Worm (Caenorhabditis elegans) whole organism, L3 larva: ENCODE measurements around the gene pes-4.

Experiments used
- R02D3.7 ChIP-seq: fragments of 150-350 bp; optimal IDR thresholded peaks from 2 replicates; lab custom pipeline; 2014; ENCODE audit warnings: missing biosample characterization, missing genetic modification characterization
- aly-2 ChIP-seq: fragments of 150-350 bp; optimal IDR thresholded peaks from 2 replicates; lab custom pipeline; 2014; ENCODE audit warnings: missing biosample characterization, missing genetic modification characterization
- ceh-16 ChIP-seq: sonication (generic microtip); optimal IDR thresholded peaks from 2 replicates; lab custom pipeline; 2017; ENCODE audit warnings: missing biosample characterization, missing genetic modification characterization
- ceh-28 ChIP-seq: fragments of 150-350 bp; optimal IDR thresholded peaks from 2 replicates; lab custom pipeline; 2014; ENCODE audit warnings: missing biosample characterization, missing genetic modification reagents, missing genetic modification characterization
- ceh-82 ChIP-seq: fragments of 150-350 bp; optimal IDR thresholded peaks from 2 replicates; lab custom pipeline; 2014; ENCODE audit warnings: missing biosample characterization, missing genetic modification characterization
- ceh-9 ChIP-seq: sonication (generic microtip); optimal IDR thresholded peaks from 2 replicates; lab custom pipeline; 2018; ENCODE audit warnings: missing biosample characterization, missing genetic modification characterization
- daf-12 ChIP-seq: fragments of 150-350 bp; optimal IDR thresholded peaks from 2 replicates; lab custom pipeline; 2014; ENCODE audit warnings: missing biosample characterization, missing genetic modification reagents, missing genetic modification characterization
- elt-1 ChIP-seq: fragments of 150-350 bp; optimal IDR thresholded peaks from 2 replicates; lab custom pipeline; 2014; ENCODE audit warnings: missing biosample characterization, missing genetic modification characterization
- elt-2 ChIP-seq: sonication (generic microtip); optimal IDR thresholded peaks from 2 replicates; lab custom pipeline; 2016; ENCODE audit warnings: missing genetic modification reagents, mild to moderate bottlenecking, missing genetic modification characterization, missing compliant biosample characterization
- eor-1 ChIP-seq, 2 experiments: fragments of 150-350 bp; optimal IDR thresholded peaks; 2 replicates each; lab custom pipeline; 2014 to 2018; ENCODE audit warnings: missing biosample characterization in 2 of 2, missing genetic modification characterization in 2 of 2
- fkh-10 ChIP-seq: sonication (generic microtip); optimal IDR thresholded peaks from 2 replicates; lab custom pipeline; 2017; ENCODE audit warnings: missing biosample characterization, missing genetic modification reagents, missing genetic modification characterization
- fkh-2 ChIP-seq: fragments of 150-350 bp; optimal IDR thresholded peaks from 2 replicates; lab custom pipeline; 2014; ENCODE audit warnings: missing biosample characterization, missing genetic modification reagents, missing genetic modification characterization
- fos-1 ChIP-seq: fragments of 150-350 bp; optimal IDR thresholded peaks from 2 replicates; lab custom pipeline; 2014; ENCODE audit warnings: missing biosample characterization, missing genetic modification characterization
- hmg-11 ChIP-seq: sonication (generic microtip); optimal IDR thresholded peaks from 2 replicates; lab custom pipeline; 2016; ENCODE audit warnings: missing genetic modification characterization, missing compliant biosample characterization
- lin-15B ChIP-seq: fragments of 150-350 bp; optimal IDR thresholded peaks from 2 replicates; lab custom pipeline; 2014; ENCODE audit warnings: missing biosample characterization, missing genetic modification characterization
- lin-39 ChIP-seq: fragments of 150-350 bp; optimal IDR thresholded peaks from 2 replicates; lab custom pipeline; 2018; ENCODE audit warnings: missing biosample characterization, missing genetic modification reagents, missing genetic modification characterization
- lsy-12 ChIP-seq: sonication (generic microtip); optimal IDR thresholded peaks from 2 replicates; lab custom pipeline; 2016; ENCODE audit warnings: mild to moderate bottlenecking, missing genetic modification characterization, missing compliant biosample characterization
- mdl-1 ChIP-seq: fragments of 150-350 bp; optimal IDR thresholded peaks from 2 replicates; lab custom pipeline; 2014; ENCODE audit warnings: missing biosample characterization, missing genetic modification characterization
- nfya-1 ChIP-seq: sonication (generic microtip); optimal IDR thresholded peaks from 2 replicates; lab custom pipeline; 2017; ENCODE audit warnings: missing genetic modification characterization, mild to moderate bottlenecking, missing compliant biosample characterization, antibody characterized with exemption, moderate library complexity; ENCODE audit not compliant: insufficient read depth
- nhr-11 ChIP-seq: fragments of 150-350 bp; optimal IDR thresholded peaks from 2 replicates; lab custom pipeline; 2014; ENCODE audit warnings: missing biosample characterization, missing genetic modification characterization
- nhr-12 ChIP-seq: fragments of 150-350 bp; optimal IDR thresholded peaks from 2 replicates; lab custom pipeline; 2014; ENCODE audit warnings: missing biosample characterization, missing genetic modification characterization
- nhr-23 ChIP-seq: fragments of 150-350 bp; optimal IDR thresholded peaks from 2 replicates; lab custom pipeline; 2014; ENCODE audit warnings: missing biosample characterization, missing genetic modification reagents, missing genetic modification characterization
- nhr-237 ChIP-seq: fragments of 150-350 bp; optimal IDR thresholded peaks from 2 replicates; lab custom pipeline; 2014; ENCODE audit warnings: missing biosample characterization, missing genetic modification characterization
- nhr-25 ChIP-seq: sonication (generic microtip); optimal IDR thresholded peaks from 2 replicates; lab custom pipeline; 2017; ENCODE audit warnings: missing biosample characterization, missing genetic modification characterization
- nhr-28 ChIP-seq: fragments of 150-350 bp; optimal IDR thresholded peaks from 2 replicates; lab custom pipeline; 2014; ENCODE audit warnings: missing biosample characterization, missing genetic modification characterization
- nhr-67 ChIP-seq: fragments of 150-350 bp; optimal IDR thresholded peaks from 2 replicates; lab custom pipeline; 2014; ENCODE audit warnings: missing biosample characterization, missing genetic modification characterization
- nhr-77 ChIP-seq: fragments of 150-350 bp; optimal IDR thresholded peaks from 2 replicates; lab custom pipeline; 2014; ENCODE audit warnings: missing biosample characterization, missing genetic modification characterization
- pha-4 ChIP-seq: fragments of 150-350 bp; optimal IDR thresholded peaks from 2 replicates; lab custom pipeline; 2014; ENCODE audit warnings: missing biosample characterization, missing genetic modification reagents, missing genetic modification characterization
- pqm-1 ChIP-seq: fragments of 150-350 bp; optimal IDR thresholded peaks from 2 replicates; lab custom pipeline; 2017; ENCODE audit warnings: missing biosample characterization, missing genetic modification characterization, inconsistent platforms
- snpc-4 ChIP-seq: fragments of 150-350 bp; optimal IDR thresholded peaks from 2 replicates; lab custom pipeline; 2014; ENCODE audit warnings: missing biosample characterization, missing genetic modification characterization
- tbx-2 ChIP-seq: sonication (generic microtip); optimal IDR thresholded peaks from 2 replicates; lab custom pipeline; 2016; ENCODE audit warnings: mild to moderate bottlenecking, missing genetic modification characterization, missing compliant biosample characterization
- unc-39 ChIP-seq: sonication (generic microtip); optimal IDR thresholded peaks from 4 replicates; lab custom pipeline; 2017; ENCODE audit warnings: missing biosample characterization, missing genetic modification characterization
- ztf-11 ChIP-seq: fragments of 150-350 bp; optimal IDR thresholded peaks from 2 replicates; lab custom pipeline; 2014; ENCODE audit warnings: missing biosample characterization, missing genetic modification characterization
- ztf-4 ChIP-seq: fragments of 150-350 bp; optimal IDR thresholded peaks from 2 replicates; lab custom pipeline; 2014; ENCODE audit warnings: missing biosample characterization, missing genetic modification characterization

Gene pes-4

DNA sequence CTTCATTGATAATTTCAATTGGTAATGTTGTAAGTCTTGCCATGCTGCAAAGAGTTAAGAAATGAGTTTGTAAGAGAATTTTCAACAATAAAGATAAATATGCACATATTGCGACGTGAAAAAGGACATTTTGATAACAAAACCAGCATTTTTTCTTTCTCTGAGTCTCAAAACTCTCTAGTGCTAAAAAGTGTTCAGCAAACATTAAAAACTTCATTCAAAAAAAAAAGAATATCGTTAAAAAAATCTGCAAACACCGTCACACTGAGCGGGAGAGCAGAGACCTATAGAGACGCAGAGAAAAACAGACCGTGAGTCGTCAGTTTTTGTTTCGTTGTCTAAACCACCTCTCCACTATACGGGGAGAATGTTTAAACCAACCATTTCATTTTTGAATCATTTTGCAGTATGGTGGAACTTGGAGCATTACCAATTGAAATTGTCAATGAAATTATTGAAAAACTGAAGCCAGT, 19.1 kb upstream of the pes-4 start, which contains the start of the genes fbxa-76 and fbxa-77 (continued):
- TF ChIP-seq daf-12 (no peak), lsy-12 (tag; lab: Kevin White, UChicago) (no peak)

DNA sequence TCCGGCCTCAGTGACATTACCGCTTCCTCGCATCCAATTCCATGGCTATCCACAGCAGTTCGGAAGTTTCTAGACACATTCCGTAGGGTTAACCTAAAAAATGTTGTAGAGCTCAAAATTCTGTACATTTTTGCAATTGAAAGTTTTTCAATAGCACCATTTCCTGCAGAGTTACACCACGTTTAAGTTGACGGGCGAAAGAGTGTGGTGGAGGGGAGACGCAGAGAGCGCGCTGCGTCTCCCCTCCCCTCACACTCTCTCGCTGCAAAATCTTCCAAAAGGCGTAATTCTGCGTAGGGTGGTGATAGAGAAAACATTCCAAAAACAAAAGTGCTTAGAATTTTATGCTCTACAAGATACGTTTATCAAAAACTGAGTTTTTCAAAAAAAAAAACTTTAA, 18.3 kb upstream of the pes-4 start:
- no peak for TF ChIP-seq ceh-82 (tag; lab: Kevin White, UChicago)
- no peak for TF ChIP-seq lsy-12 (tag; lab: Kevin White, UChicago)
- TF ChIP-seq nhr-12 (tag; lab: Kevin White, UChicago) = no peak
- TF ChIP-seq nhr-28 (tag; lab: Kevin White, UChicago) = no peak
- no peak for TF ChIP-seq nhr-67 (tag; lab: Kevin White, UChicago)

DNA sequence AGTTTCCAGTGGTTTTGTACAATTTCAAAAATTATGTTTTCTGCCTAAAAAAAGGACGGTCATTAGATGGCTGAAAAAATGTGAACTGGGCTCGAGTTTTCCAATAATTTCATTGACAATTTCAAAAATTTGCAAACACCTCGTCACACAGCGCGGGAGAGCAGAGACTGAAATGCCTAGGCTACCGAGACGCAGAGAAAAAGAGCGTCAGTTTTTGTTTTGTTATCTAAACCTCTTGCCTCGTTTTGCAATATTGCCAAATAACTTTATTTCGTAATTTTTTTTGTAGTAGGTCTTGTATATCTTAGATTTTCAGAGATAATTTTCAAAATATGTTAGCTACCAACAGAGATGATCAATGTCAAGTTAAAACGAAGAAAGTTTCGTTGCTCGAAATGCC, 13.1 kb upstream of the pes-4 start, which contains the start of gene fbxa-63:
Gene fbxa-63 (plus strand): TSS at position 310 of the 400 bp plus-strand sequence.
- no peak for TF ChIP-seq ztf-11 (tag; lab: Kevin White, UChicago)
- peak; percentile 32 for TF ChIP-seq pqm-1 (tag; lab: Kevin White, UChicago)
- TF ChIP-seq elt-2 = peak; percentile 18
- TF ChIP-seq fkh-10 (GFP tag; lab: Kevin White, UChicago) = no peak
- no peak for TF ChIP-seq R02D3.7 (tag; lab: Kevin White, UChicago)
- peak; percentile 72 for TF ChIP-seq hmg-11 (tag; lab: Kevin White, UChicago)
- no peak for TF ChIP-seq nhr-77
- TF ChIP-seq nfya-1 (tag; lab: Kevin White, UChicago) = peak; percentile 48
- no peak for TF ChIP-seq fkh-2 (tag; lab: Kevin White, UChicago)
- no peak for TF ChIP-seq mdl-1
- peak; percentile 49 for TF ChIP-seq pha-4 (tag; lab: Kevin White, UChicago)
- peak; percentile 14 for TF ChIP-seq lin-15B

DNA sequence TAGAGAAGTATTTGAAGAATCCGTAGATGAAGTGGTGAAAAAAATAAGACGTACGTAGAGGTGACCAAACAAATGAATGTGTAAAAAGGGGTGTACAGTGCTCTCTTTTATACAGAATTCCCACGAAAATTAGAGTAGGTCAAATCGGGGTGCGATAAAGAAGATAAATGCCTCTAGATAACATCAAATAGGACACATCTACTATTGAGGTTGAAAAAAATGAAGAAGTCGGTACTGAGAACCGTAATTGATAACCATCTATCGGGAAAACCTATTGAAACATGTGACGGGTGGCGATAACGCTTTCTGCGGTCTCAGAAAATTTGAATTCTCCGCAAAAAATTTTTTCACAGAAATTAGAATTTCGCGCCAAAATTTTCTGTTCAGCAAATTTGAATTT, 8.6 kb upstream of the pes-4 start, which contains the start of gene fbxa-61:
Gene fbxa-61 (plus strand): TSS at position 345 of the 400 bp plus-strand sequence.
- TF ChIP-seq eor-1 (tag; optimal IDR thresholded peaks at IDR 0.05; lab: Kevin White, UChicago) = no peak
- no peak for TF ChIP-seq ceh-9
- no peak for TF ChIP-seq ceh-16 (tag; lab: Kevin White, UChicago)
- TF ChIP-seq mdl-1 = no peak
- TF ChIP-seq elt-1 (tag; lab: Kevin White, UChicago) = peak; percentile 88
- TF ChIP-seq pqm-1 (tag; lab: Kevin White, UChicago) = no peak
- TF ChIP-seq lsy-12 (tag; lab: Kevin White, UChicago) = no peak
- no peak for TF ChIP-seq nfya-1 (tag; lab: Kevin White, UChicago)
- peak; percentile 42 for TF ChIP-seq nhr-23
- no peak for TF ChIP-seq ceh-28 (tag; lab: Kevin White, UChicago)
- TF ChIP-seq ztf-11 (tag; lab: Kevin White, UChicago) = no peak
- TF ChIP-seq, all 47 proteins: peak for 2

DNA sequence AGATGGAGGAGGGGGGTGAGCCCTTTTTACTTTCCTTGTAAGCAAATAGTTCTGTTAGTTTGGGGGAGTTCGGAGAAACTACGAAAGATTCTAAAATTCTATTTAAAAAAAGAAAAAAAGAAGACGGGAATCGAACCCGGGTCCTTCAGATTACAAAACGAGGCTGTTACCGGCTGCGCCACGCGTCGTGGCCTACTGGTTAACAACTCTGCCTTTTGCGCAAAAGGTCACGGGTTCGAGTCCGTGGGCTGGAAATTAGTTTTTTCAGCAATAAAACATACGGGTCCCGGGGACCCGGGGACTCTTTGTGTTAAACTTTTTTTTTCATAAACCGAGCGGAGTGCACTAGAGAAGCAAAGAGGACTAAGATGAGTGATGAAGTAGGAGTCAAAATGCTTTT, 1.1 kb upstream of the pes-4 start:
- TF ChIP-seq lin-39 (tag; lab: Kevin White, UChicago) = peak; percentile 20
- no peak for TF ChIP-seq unc-39 (tag; lab: Kevin White, UChicago)

DNA sequence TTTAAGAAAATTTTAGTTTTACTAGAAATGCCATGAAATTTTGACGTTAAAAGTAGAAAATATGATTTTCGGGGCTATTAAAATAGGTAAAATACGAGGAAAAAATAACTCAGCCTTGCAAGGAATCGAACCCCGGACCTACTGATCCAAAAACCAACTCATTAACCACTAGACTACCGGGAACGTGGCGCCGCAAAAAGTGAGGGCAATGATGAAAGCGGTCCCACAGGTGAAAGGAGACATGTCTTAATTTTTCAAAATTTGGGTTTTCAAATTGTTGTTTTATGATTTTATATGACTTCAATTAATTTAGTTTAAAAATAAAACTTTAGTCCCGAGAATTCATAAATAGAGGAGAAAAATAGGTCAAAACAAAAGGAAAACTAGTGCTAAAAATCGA, 598 bp upstream of the pes-4 start:
- TF ChIP-seq fos-1 (tag; lab: Kevin White, UChicago) (no peak), fkh-10 (GFP tag; lab: Kevin White, UChicago) (no peak), aly-2 (tag; lab: Kevin White, UChicago) (no peak), ceh-9 (no peak), lin-15B (no peak), nhr-237 (no peak), hmg-11 (tag; lab: Kevin White, UChicago) (no peak), nhr-25 (no peak), tbx-2 (tag; lab: Kevin White, UChicago) (no peak), nhr-11 (tag; lab: Kevin White, UChicago) (no peak), nhr-28 (tag; lab: Kevin White, UChicago) (no peak), snpc-4 (tag; lab: Kevin White, UChicago) (no peak), ceh-82 (tag; lab: Kevin White, UChicago) (no peak), mdl-1 (no peak), ztf-4 (tag; lab: Kevin White, UChicago) (no peak), lsy-12 (tag; lab: Kevin White, UChicago) (no peak), lin-39 (tag; lab: Kevin White, UChicago) (no peak), nhr-77 (no peak)
